Fruit fly (Drosophila melanogaster) whole organism, embryonic: ENCODE data around the gene Atx-1.

Source experiments
- ATbp ChIP-seq: fragments of 200-800 bp; sonication (Bioruptor generic); optimal IDR thresholded peaks from 2 replicates; lab custom pipeline; 2017; ENCODE audit warnings: missing biosample characterization, mild to moderate bottlenecking, missing genetic modification characterization, missing genetic modification reagents
- Adf1 ChIP-seq: fragments of 200-800 bp; sonication (Bioruptor generic); IDR thresholded peaks from 2 replicates; pipeline ENCODE4 v1.3.6; 2022; ENCODE audit warnings: missing biosample characterization, missing genetic modification characterization
- CG10462 ChIP-seq: fragments of 200-800 bp; sonication (Bioruptor generic); optimal IDR thresholded peaks from 2 replicates; lab custom pipeline; 2016; ENCODE audit warnings: missing biosample characterization, missing genetic modification characterization
- CG10543 ChIP-seq: fragments of 200-800 bp; sonication (Bioruptor generic); optimal IDR thresholded peaks from 3 replicates; lab custom pipeline; 2017; ENCODE audit warnings: missing biosample characterization, mild to moderate bottlenecking, missing genetic modification characterization, moderate library complexity
- CG10979 ChIP-seq: fragments of 200-800 bp; sonication (Bioruptor generic); optimal IDR thresholded peaks from 2 replicates; lab custom pipeline; 2018; ENCODE audit warnings: missing biosample characterization, mild to moderate bottlenecking, missing genetic modification characterization, moderate library complexity
- CG12236 ChIP-seq: fragments of 200-800 bp; sonication (Bioruptor generic); optimal IDR thresholded peaks from 2 replicates; lab custom pipeline; 2016; ENCODE audit warnings: missing biosample characterization, missing genetic modification characterization
- CG14050 ChIP-seq: fragments of 200-800 bp; sonication (Bioruptor generic); IDR thresholded peaks from 3 replicates; pipeline ENCODE4 v1.3.6; 2022; ENCODE audit warnings: missing biosample characterization, missing genetic modification characterization
- CG14667 ChIP-seq: fragments of 200-800 bp; sonication (Bioruptor generic); IDR thresholded peaks from 2 replicates; pipeline ENCODE4 v1.3.6; 2022; ENCODE audit warnings: missing biosample characterization, missing genetic modification characterization
- CG17829 ChIP-seq: fragments of 200-800 bp; optimal IDR thresholded peaks from 2 replicates; lab custom pipeline; 2019; ENCODE audit warnings: missing biosample characterization, mild to moderate bottlenecking, missing genetic modification characterization, moderate library complexity
- CG1792 ChIP-seq: fragments of 200-800 bp; sonication (Bioruptor generic); optimal IDR thresholded peaks from 2 replicates; lab custom pipeline; 2016; ENCODE audit warnings: missing biosample characterization, missing genetic modification characterization
- CG18262 ChIP-seq: fragments of 200-800 bp; optimal IDR thresholded peaks from 3 replicates; lab custom pipeline; 2019; ENCODE audit warnings: missing biosample characterization, mild to moderate bottlenecking, missing genetic modification characterization, moderate library complexity
- CG1832 ChIP-seq: fragments of 200-800 bp; sonication (Bioruptor generic); optimal IDR thresholded peaks from 2 replicates; lab custom pipeline; 2017; ENCODE audit warnings: missing biosample characterization, mild to moderate bottlenecking, missing genetic modification characterization, inconsistent platforms
- CG18619 ChIP-seq: fragments of 200-800 bp; sonication (Bioruptor generic); optimal IDR thresholded peaks from 3 replicates; lab custom pipeline; 2017; ENCODE audit warnings: missing biosample characterization, mild to moderate bottlenecking, missing genetic modification characterization
- CG2199 ChIP-seq: fragments of 200-800 bp; sonication (Bioruptor generic); IDR thresholded peaks from 3 replicates; pipeline ENCODE4 v1.3.6; 2022; ENCODE audit warnings: missing biosample characterization, missing genetic modification characterization
- CG4360 ChIP-seq: fragments of 200-800 bp; sonication (Bioruptor generic); IDR thresholded peaks from 2 replicates; pipeline ENCODE4 v1.3.6; 2022; ENCODE audit warnings: missing biosample characterization, missing genetic modification characterization
- CG4617 ChIP-seq: fragments of 200-800 bp; sonication (Bioruptor generic); optimal IDR thresholded peaks from 3 replicates; lab custom pipeline; 2016; ENCODE audit warnings: missing biosample characterization, missing genetic modification characterization, borderline replicate concordance
- CG5180 ChIP-seq: fragments of 200-800 bp; sonication (Bioruptor generic); optimal IDR thresholded peaks from 3 replicates; lab custom pipeline; 2017; ENCODE audit warnings: missing biosample characterization, missing genetic modification characterization, mild to moderate bottlenecking, moderate library complexity, missing genetic modification reagents
- CG6689 ChIP-seq: fragments of 200-800 bp; sonication (Bioruptor generic); IDR thresholded peaks from 2 replicates; pipeline ENCODE4 v1.3.6; 2022; ENCODE audit warnings: missing biosample characterization, missing genetic modification characterization
- CG9215 ChIP-seq: fragments of 200-800 bp; sonication (Bioruptor generic); IDR thresholded peaks from 2 replicates; pipeline ENCODE4 v1.3.6; 2022; ENCODE audit warnings: missing biosample characterization, missing genetic modification characterization
- Camta ChIP-seq: fragments of 200-800 bp; sonication (Bioruptor generic); optimal IDR thresholded peaks from 2 replicates; lab custom pipeline; 2016; ENCODE audit warnings: missing biosample characterization, missing genetic modification characterization
- Dip2 ChIP-seq: fragments of 200-800 bp; sonication (Bioruptor generic); IDR thresholded peaks from 2 replicates; pipeline ENCODE4 v1.3.6; 2022; ENCODE audit warnings: missing biosample characterization, missing genetic modification characterization
- Ets65A ChIP-seq: fragments of 200-800 bp; sonication (Bioruptor generic); peaks from one replicate; lab custom pipeline; 2016; ENCODE audit warnings: missing biosample characterization, missing genetic modification characterization
- Fer1 ChIP-seq: fragments of 200-800 bp; sonication (Bioruptor generic); optimal IDR thresholded peaks from 2 replicates; lab custom pipeline; 2017; ENCODE audit warnings: missing biosample characterization, mild to moderate bottlenecking, missing genetic modification characterization
- Fer2 ChIP-seq: fragments of 200-800 bp; sonication (Bioruptor generic); optimal IDR thresholded peaks from 2 replicates; lab custom pipeline; 2018; ENCODE audit warnings: missing biosample characterization, mild to moderate bottlenecking, missing genetic modification characterization, moderate library complexity
- Hr51 ChIP-seq, 2 experiments: fragments of 200-800 bp; sonication (Bioruptor generic); optimal IDR thresholded peaks; 2 replicates in 1 of 2; 3 replicates in 1 of 2; lab custom pipeline; 2016 to 2018; ENCODE audit warnings: missing biosample characterization in 2 of 2, missing genetic modification characterization in 2 of 2, mild to moderate bottlenecking in 1 of 2, moderate library complexity in 1 of 2
- MESR4 ChIP-seq: fragments of 200-800 bp; sonication (Bioruptor generic); optimal IDR thresholded peaks from 2 replicates; lab custom pipeline; 2018; ENCODE audit warnings: missing biosample characterization, mild to moderate bottlenecking, missing genetic modification characterization, moderate library complexity
- MTF-1 ChIP-seq: fragments of 200-800 bp; sonication (Bioruptor generic); optimal IDR thresholded peaks from 2 replicates; lab custom pipeline; 2018; ENCODE audit warnings: missing biosample characterization, mild to moderate bottlenecking, missing genetic modification characterization, borderline replicate concordance
- Nf-YB ChIP-seq: fragments of 200-800 bp; sonication (Bioruptor generic); optimal IDR thresholded peaks from 3 replicates; lab custom pipeline; 2019; ENCODE audit warnings: missing biosample characterization, mild to moderate bottlenecking, missing genetic modification characterization, moderate library complexity
- Sry-β ChIP-seq: fragments of 200-800 bp; sonication (Bioruptor generic); optimal IDR thresholded peaks from 2 replicates; lab custom pipeline; 2018; ENCODE audit warnings: missing biosample characterization, mild to moderate bottlenecking, missing genetic modification characterization, moderate library complexity
- ab ChIP-seq: fragments of 200-800 bp; sonication (Bioruptor generic); optimal IDR thresholded peaks from 2 replicates; lab custom pipeline; 2016; ENCODE audit warnings: missing biosample characterization, missing genetic modification characterization
- ato ChIP-seq: fragments of 200-800 bp; sonication (Bioruptor generic); IDR thresholded peaks from 2 replicates; pipeline ENCODE4 v1.3.6; 2022; ENCODE audit warnings: missing biosample characterization, missing genetic modification characterization; ENCODE audit not compliant: partially characterized antibody
- az2 ChIP-seq: fragments of 200-800 bp; sonication (Bioruptor generic); optimal IDR thresholded peaks from 3 replicates; lab custom pipeline; 2016; ENCODE audit warnings: missing biosample characterization, missing genetic modification characterization
- br ChIP-seq: fragments of >200 bp; optimal IDR thresholded peaks from 2 replicates; lab custom pipeline; 2017
- btn ChIP-seq: fragments of 200-800 bp; sonication (Bioruptor generic); optimal IDR thresholded peaks from 2 replicates; lab custom pipeline; 2016; ENCODE audit warnings: missing biosample characterization, missing genetic modification characterization
- chn ChIP-seq: fragments of 200-800 bp; sonication (Bioruptor generic); optimal IDR thresholded peaks from 2 replicates; lab custom pipeline; 2016; ENCODE audit warnings: missing biosample characterization, missing genetic modification characterization
- croc ChIP-seq: fragments of 200-800 bp; sonication (Bioruptor generic); conservative IDR thresholded peaks from 3 replicates; pipeline ENCODE4 v1.3.6; 2022; ENCODE audit warnings: missing biosample characterization, missing genetic modification characterization
- disco-r ChIP-seq: fragments of 200-800 bp; sonication (Bioruptor generic); optimal IDR thresholded peaks from 2 replicates; lab custom pipeline; 2016; ENCODE audit warnings: missing biosample characterization, missing genetic modification characterization
- ems ChIP-seq: fragments of 200-800 bp; sonication (Bioruptor generic); optimal IDR thresholded peaks from 3 replicates; lab custom pipeline; 2016; ENCODE audit warnings: missing biosample characterization, missing genetic modification characterization
- esg ChIP-seq: fragments of 200-800 bp; sonication (Bioruptor generic); conservative IDR thresholded peaks from 2 replicates; pipeline ENCODE4 v1.3.6; 2022; ENCODE audit warnings: missing biosample characterization, missing genetic modification characterization
- fd102C ChIP-seq: fragments of 200-800 bp; sonication (Bioruptor generic); optimal IDR thresholded peaks from 2 replicates; lab custom pipeline; 2018; ENCODE audit warnings: missing biosample characterization, mild to moderate bottlenecking, missing genetic modification characterization, moderate library complexity
- fu2 ChIP-seq: fragments of 200-800 bp; sonication (Bioruptor generic); optimal IDR thresholded peaks from 2 replicates; lab custom pipeline; 2016; ENCODE audit warnings: missing biosample characterization, missing genetic modification characterization
- gsb-n ChIP-seq: fragments of 200-800 bp; sonication (Bioruptor generic); optimal IDR thresholded peaks from 3 replicates; lab custom pipeline; 2018; ENCODE audit warnings: missing biosample characterization, mild to moderate bottlenecking, missing genetic modification characterization
- her ChIP-seq: fragments of 200-800 bp; sonication (Bioruptor generic); optimal IDR thresholded peaks from 2 replicates; lab custom pipeline; 2016; ENCODE audit warnings: missing biosample characterization, missing genetic modification characterization
- ind ChIP-seq: fragments of 200-800 bp; sonication (Bioruptor generic); optimal IDR thresholded peaks from 3 replicates; lab custom pipeline; 2016; ENCODE audit warnings: missing biosample characterization, missing genetic modification characterization
- lab ChIP-seq: fragments of 200-800 bp; sonication (Bioruptor generic); optimal IDR thresholded peaks from 3 replicates; lab custom pipeline; 2017; ENCODE audit warnings: missing biosample characterization, missing genetic modification characterization, mild to moderate bottlenecking, moderate library complexity, missing genetic modification reagents
- lbe ChIP-seq: fragments of 200-800 bp; sonication (Bioruptor generic); optimal IDR thresholded peaks from 2 replicates; lab custom pipeline; 2016; ENCODE audit warnings: missing biosample characterization, mild to moderate bottlenecking, missing genetic modification characterization
- pb ChIP-seq: fragments of 200-800 bp; sonication (Bioruptor generic); optimal IDR thresholded peaks from 3 replicates; lab custom pipeline; 2016; ENCODE audit warnings: missing biosample characterization, missing genetic modification characterization
- repo ChIP-seq: fragments of 200-800 bp; sonication (Bioruptor generic); optimal IDR thresholded peaks from 2 replicates; lab custom pipeline; 2016; ENCODE audit warnings: missing biosample characterization, missing genetic modification characterization
- sima ChIP-seq: fragments of 200-800 bp; sonication (Bioruptor generic); optimal IDR thresholded peaks from 2 replicates; lab custom pipeline; 2016; ENCODE audit warnings: missing biosample characterization, missing genetic modification characterization
- ttk ChIP-seq: fragments of 200-800 bp; sonication (Bioruptor generic); IDR thresholded peaks from 2 replicates; pipeline ENCODE4 v2.1.2; 2022; ENCODE audit warnings: missing biosample characterization, missing genetic modification characterization
- unc-4 ChIP-seq: fragments of 200-800 bp; sonication (Bioruptor generic); IDR thresholded peaks from 2 replicates; pipeline ENCODE4 v1.3.6; 2022; ENCODE audit warnings: missing biosample characterization, missing genetic modification characterization; ENCODE audit not compliant: partially characterized antibody

Gene Atx-1

dm6 chrX:6795987-6796691, 26.9 kb upstream of the Atx-1 start (continued):
- TF ChIP-seq ATbp, result no peak
- peak in 1 of 2 experiments; percentile 39 for TF ChIP-seq Hr51 (GFP tag; optimal IDR thresholded peaks at IDR 0.05; lab: Kevin White, UChicago)
- no peak for TF ChIP-seq esg (GFP tag; lab: Robert Waterston, UW)
- TF ChIP-seq btn, result no peak
- TF ChIP-seq lab (GFP tag; lab: Kevin White, UChicago), result peak; percentile 38
- no peak for TF ChIP-seq Ets65A
- no peak for TF ChIP-seq Fer2 (tag; lab: Kevin White, UChicago)
- no peak for TF ChIP-seq br (lab: Kevin White, UChicago)
- TF ChIP-seq Nf-YB (GFP tag; lab: Kevin White, UChicago), result no peak
- no peak for TF ChIP-seq fd102C
- TF ChIP-seq pb (GFP tag; lab: Kevin White, UChicago), result no peak
- peak; percentile 14 for TF ChIP-seq az2 (GFP tag; lab: Kevin White, UChicago)
- TF ChIP-seq CG18262, result no peak
- no peak for TF ChIP-seq Dip2
- no peak for TF ChIP-seq CG1832
- no peak for TF ChIP-seq ems
- TF ChIP-seq Fer1 (GFP tag; lab: Kevin White, UChicago), result no peak
- no peak for TF ChIP-seq CG9215 (GFP tag; lab: Robert Waterston, UW)
- TF ChIP-seq CG6689 (GFP tag; lab: Robert Waterston, UW), result 0 out of 2 replicates have a peak, but pooled peaks have one; percentile 10
- no peak for TF ChIP-seq lbe (GFP tag; lab: Kevin White, UChicago)
- TF ChIP-seq MTF-1 (GFP tag; lab: Kevin White, UChicago), result no peak
- TF ChIP-seq CG4617, result no peak
- TF ChIP-seq Camta (GFP tag; lab: Kevin White, UChicago), result no peak
- no peak for TF ChIP-seq CG2199
- TF ChIP-seq CG1792 (GFP tag; lab: Kevin White, UChicago), result no peak
- no peak for TF ChIP-seq fu2 (GFP tag; lab: Kevin White, UChicago)
- no peak for TF ChIP-seq disco-r (GFP tag; lab: Kevin White, UChicago)
- TF ChIP-seq CG18619, result peak; percentile 19
- no peak for TF ChIP-seq sima (GFP tag; lab: Kevin White, UChicago)
- no peak for TF ChIP-seq gsb-n (tag; lab: Kevin White, UChicago)
- TF ChIP-seq repo (GFP tag; lab: Kevin White, UChicago), result no peak
- no peak for TF ChIP-seq unc-4 (GFP tag; lab: Robert Waterston, UW)
- no peak for TF ChIP-seq her
- no peak for TF ChIP-seq CG4360 (GFP tag; lab: Robert Waterston, UW)
- TF ChIP-seq CG14050 (GFP tag; lab: Robert Waterston, UW), result no peak
- TF ChIP-seq CG10462 (GFP tag; lab: Kevin White, UChicago), result no peak
- TF ChIP-seq CG14667 (GFP tag; lab: Robert Waterston, UW), result 0 out of 2 replicates have a peak, but pooled peaks have one; percentile 24
- TF ChIP-seq CG12236, result no peak
- TF ChIP-seq ato (GFP tag; lab: Robert Waterston, UW), result no peak
- no peak for TF ChIP-seq CG17829 (tag; lab: Kevin White, UChicago)
- TF ChIP-seq ab (GFP tag; lab: Kevin White, UChicago), result no peak
- no peak for TF ChIP-seq croc (GFP tag; lab: Robert Waterston, UW)
- no peak for TF ChIP-seq Adf1
- TF ChIP-seq CG5180 (GFP tag; lab: Kevin White, UChicago), result no peak
- no peak for TF ChIP-seq chn (GFP tag; lab: Kevin White, UChicago)
- TF ChIP-seq ttk, result no peak
- TF ChIP-seq ind (GFP tag; lab: Kevin White, UChicago), result no peak
- TF ChIP-seq CG10543, result no peak
- no peak for TF ChIP-seq Sry-β (GFP tag; lab: Kevin White, UChicago)
- no peak for TF ChIP-seq MESR4 (GFP tag; lab: Kevin White, UChicago)
- no peak for TF ChIP-seq CG10979 (tag; lab: Kevin White, UChicago)
